Fruit fly (Drosophila melanogaster) Kc167 (cell line): Measurements from ENCODE around the gene mnd.

Experiments used
- Myc ChIP-seq: fragments of >200 bp; optimal IDR thresholded peaks from 2 replicates; lab custom pipeline; 2017; ENCODE audit warnings: missing external identifiers
- Sin3A ChIP-seq: fragments of >200 bp; optimal IDR thresholded peaks from 2 replicates; lab custom pipeline; 2018; ENCODE audit warnings: missing external identifiers
- h ChIP-seq: fragments of >200 bp; optimal IDR thresholded peaks from 3 replicates; lab custom pipeline; 2018; ENCODE audit warnings: missing external identifiers
- insv ChIP-seq: fragments of >200 bp; optimal IDR thresholded peaks from 3 replicates; lab custom pipeline; 2018; ENCODE audit warnings: missing external identifiers
- psq ChIP-seq: fragments of >200 bp; optimal IDR thresholded peaks from 2 replicates; lab custom pipeline; 2017; ENCODE audit warnings: missing external identifiers
- ttk ChIP-seq: sonication (Bioruptor generic); optimal IDR thresholded peaks from 2 replicates; lab custom pipeline; 2017; ENCODE audit warnings: missing external identifiers

mnd gene

DNA sequence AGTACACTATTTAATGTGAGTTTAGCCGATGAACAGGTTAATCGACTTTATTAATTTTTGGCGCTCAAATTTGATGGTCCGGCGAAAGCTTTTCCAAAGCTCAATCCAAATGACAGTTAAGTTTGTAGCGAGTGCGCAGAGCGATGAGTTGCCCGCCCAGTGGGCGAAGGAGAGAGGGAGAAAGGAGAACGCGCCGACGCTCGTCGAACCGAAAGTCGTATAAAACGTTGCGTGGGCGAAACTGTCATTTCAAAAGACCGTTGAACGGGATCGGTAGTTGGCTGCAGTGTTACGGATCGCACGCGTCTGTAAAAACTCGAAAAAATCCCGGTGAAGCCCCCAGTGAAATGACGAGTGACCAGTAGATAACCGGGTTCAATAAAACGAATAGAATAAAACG lies 7.1 kb downstream of the mnd start, which contains the start of gene Zip71B:
Gene Zip71B, plus strand, starts transcription at position 265 of the 400 bp plus-strand sequence.
- no peak for TF ChIP-seq psq
- no peak for TF ChIP-seq h (lab: Kevin White, UChicago)

DNA sequence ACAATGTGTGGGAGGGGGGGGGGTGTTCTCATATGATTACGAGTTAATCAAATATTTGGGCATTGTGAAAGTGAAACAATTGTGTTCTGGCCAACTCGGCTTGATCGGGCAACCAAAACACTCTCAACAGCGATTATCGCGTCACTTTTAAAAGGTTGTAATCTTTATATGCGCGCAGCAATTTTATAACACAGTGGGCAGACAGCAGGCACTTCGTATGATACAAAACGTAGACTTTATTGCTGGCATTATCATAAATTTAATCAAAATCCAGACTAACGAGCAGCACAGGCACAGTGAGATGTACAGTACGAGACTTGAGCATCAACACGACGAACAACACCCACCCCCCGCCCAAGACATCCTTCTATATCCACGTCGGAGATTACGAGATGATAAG lies 7.9 kb downstream of the mnd start:
- TF ChIP-seq psq (no peak), Myc (lab: Kevin White, UChicago) (no peak), insv (lab: Kevin White, UChicago) (no peak), Sin3A (lab: Kevin White, UChicago) (no peak), h (lab: Kevin White, UChicago) (no peak), ttk (lab: Kevin White, UChicago) (no peak)

DNA sequence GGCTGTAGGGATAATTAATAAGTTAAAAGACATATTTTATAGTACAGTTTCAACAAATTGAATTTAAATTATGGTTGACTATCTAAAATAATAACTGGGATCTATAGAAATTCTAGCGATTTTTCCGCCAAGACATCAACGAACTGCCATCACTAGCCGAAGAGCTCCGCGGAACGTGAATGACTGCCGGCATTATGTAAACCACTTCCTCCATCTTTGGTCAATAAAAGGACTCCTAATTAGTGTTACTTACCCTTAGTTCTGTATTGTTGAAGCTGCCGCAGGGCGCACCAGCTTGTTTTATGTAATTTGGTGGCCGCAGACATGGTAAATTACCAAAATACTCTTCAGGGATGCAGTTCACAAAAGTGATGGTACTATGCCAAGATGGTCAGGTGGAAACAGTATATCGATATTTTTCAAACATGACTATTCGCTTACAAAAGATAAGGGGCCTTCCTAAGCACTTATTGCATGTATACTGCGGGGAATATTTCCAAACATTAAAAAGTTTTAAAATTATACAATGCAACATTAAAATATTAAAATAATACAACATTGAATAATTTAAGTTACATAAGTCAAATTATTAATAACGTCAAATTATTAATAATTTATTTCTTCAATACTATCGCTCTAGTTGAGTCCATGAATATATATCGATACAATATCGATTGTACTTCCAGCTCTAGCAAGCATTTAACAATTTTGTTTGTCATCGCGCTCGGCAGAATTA lies 14.6 kb downstream of the mnd start, which contains the start of the genes mRpL39 and Prosbeta2:
Gene mRpL39, minus strand, starts transcription at position 383 of the 736 bp plus-strand sequence.
Gene Prosbeta2, plus strand, starts transcription at position 668 of the 736 bp plus-strand sequence.
- TF ChIP-seq psq (no peak), ttk (lab: Kevin White, UChicago) (no peak), h (lab: Kevin White, UChicago) (no peak), Sin3A (lab: Kevin White, UChicago) (no peak), Myc (lab: Kevin White, UChicago) (no peak), insv (lab: Kevin White, UChicago) (no peak)

DNA sequence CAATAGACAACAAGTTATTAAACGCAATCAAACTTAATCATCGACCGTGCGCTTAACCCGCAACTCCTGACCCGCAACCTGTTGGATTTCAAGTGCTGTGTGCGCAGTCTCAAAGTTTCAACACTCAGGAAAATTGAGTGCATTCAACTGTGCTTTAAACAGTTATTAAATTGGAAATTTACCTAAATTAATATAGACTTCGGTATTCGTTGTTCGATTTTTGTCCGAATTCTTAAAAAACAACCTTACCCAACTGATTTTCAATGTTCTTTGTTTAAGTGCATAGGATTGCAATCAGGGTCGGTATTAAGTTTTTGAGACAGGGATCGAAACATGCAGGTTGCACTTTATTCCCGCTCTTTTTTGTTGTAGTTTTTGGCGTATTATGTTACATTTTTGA lies 20.2 kb downstream of the mnd start:
- TF ChIP-seq ttk (lab: Kevin White, UChicago), result no peak
- TF ChIP-seq h (lab: Kevin White, UChicago), result no peak
- no peak for TF ChIP-seq psq
- no peak for TF ChIP-seq Myc (lab: Kevin White, UChicago)
- TF ChIP-seq insv (lab: Kevin White, UChicago), result no peak
- TF ChIP-seq Sin3A (lab: Kevin White, UChicago), result no peak

DNA sequence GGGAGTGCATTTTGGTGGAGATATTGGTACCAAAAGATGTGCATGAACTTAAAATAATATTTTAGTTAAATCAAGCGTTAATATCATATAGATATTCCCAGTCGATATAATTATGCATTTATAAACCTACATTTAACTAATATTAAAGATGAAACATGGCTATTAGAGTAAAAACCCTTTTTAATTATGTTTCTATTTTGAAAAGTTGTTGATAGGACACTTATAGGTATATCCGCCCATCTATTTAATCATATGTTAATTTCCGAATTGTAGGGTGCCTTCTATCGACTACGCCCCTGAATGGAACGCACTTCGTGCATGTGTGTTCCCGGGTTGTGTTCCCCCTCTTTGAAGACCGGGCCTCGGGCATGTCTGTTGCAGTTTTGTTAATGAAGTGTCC lies 20.9 kb downstream of the mnd start:
- TF ChIP-seq ttk (lab: Kevin White, UChicago) (no peak), h (lab: Kevin White, UChicago) (no peak), Myc (lab: Kevin White, UChicago) (no peak), insv (lab: Kevin White, UChicago) (no peak), psq (no peak), Sin3A (lab: Kevin White, UChicago) (no peak)

DNA sequence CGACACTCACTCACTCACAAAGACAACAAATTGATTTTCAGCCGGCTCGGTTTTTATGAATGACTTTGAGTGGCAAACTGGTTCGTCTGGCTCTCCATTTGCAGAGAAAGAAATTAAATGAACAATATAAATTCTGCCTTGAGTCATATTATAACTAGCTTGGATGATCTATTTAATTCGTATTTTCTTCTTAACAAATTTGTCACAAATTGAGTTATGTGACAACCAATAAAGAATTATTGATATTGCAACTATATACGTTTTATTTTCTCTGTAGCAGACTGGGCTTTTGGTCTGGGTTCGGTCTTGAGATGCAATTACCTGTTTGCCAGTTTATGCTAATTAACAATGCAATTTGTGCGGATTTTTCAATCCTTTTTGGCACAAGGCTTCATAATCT lies 21.9 kb downstream of the mnd start:
- TF ChIP-seq insv (lab: Kevin White, UChicago) (no peak), Myc (lab: Kevin White, UChicago) (no peak), psq (no peak), h (lab: Kevin White, UChicago) (no peak)

DNA sequence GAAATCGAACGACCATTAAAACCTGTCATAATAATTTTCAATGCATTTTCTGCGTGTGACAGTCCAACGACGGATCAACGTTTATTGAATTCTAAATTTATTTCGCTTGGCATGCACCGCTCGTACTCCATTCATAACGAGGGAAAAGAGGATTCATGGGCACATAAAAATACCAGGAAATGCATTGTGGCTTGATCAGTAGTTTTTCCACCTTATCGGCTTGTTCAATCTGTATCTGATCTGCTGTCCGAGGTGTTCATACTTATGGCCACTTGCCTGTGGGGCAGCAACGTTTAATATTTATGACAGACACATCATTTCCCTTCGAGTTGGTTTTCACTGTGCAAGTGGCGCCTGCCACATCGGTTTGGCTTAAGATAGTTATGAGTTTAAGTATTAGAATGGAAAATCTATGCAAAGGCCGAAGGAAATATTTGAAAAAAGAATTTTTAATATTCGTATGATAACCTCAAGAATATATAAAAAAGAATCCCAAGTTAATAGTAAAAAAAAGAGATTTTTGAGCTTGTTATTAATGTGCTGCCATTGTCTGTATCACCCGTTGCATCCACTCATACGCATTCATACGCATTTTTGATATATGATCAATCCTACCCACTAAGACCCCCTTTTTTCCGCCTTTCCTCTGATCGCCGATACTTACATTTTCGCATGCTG lies 22.5 kb downstream of the mnd start:
- TF ChIP-seq insv (lab: Kevin White, UChicago) (no peak), Sin3A (lab: Kevin White, UChicago) (no peak), ttk (lab: Kevin White, UChicago) (no peak), Myc (lab: Kevin White, UChicago) (no peak), h (lab: Kevin White, UChicago) (no peak), psq (no peak)

DNA sequence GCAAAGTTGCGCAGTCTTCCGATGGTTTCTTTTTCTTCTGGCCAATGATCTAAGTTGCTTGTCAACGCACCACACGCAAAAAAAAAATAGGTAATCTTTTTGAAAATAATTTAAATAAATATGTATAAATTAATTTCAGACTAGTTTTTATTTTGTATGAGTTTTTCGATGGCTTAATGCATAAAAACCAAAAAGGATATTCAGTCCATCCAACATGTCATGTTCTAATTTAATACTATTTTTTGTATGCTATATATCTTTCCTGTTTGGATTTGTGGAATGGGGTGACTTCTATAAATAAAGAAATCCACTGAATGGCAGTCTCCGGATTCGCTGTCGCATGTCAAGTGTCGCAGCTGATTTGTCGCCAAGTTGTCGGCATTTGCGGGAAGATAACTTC lies 24.8 kb downstream of the mnd start:
- TF ChIP-seq ttk (lab: Kevin White, UChicago) (no peak), psq (no peak), Sin3A (lab: Kevin White, UChicago) (no peak)

DNA sequence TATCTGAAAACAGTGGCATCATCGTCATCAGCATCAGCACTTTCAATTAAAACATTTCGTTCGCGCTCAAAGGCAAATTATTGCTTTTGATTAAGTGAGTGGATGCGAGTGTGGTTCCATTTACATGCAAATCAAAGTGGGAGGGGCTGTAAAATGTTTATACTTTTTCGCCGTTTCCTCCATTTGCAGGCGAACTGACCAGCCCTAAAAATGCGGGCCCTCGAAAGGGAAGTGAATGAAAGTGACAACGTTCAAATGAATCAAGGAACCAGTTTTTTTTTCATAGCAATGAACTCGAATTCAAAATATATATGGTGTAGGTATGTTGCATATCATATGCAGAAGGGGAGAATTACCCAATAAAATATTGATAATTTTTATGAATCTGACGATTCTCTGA lies 25.7 kb downstream of the mnd start:
- TF ChIP-seq insv (lab: Kevin White, UChicago), result no peak

DNA sequence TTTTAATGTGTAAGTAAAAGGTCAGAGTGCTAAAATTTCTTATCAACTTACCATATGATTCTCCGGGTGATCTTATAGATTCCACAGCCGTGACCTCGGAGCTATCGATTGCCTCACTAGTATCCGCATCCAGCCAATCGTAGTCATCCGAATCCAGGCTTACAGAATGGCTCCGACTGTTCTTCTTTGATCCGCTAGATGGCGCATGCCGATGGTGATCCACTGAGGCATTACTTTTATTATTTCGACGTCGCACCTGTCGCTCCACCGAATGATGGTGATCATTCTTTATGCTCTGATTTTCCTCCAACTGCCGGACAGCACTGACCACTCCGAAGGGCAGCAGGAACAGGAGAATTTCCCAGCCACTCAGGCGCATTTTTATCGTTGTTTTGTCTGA lies 26.2 kb downstream of the mnd start:
- TF ChIP-seq Myc (lab: Kevin White, UChicago), result no peak
- TF ChIP-seq Sin3A (lab: Kevin White, UChicago), result no peak
- TF ChIP-seq h (lab: Kevin White, UChicago), result no peak
- no peak for TF ChIP-seq psq
- TF ChIP-seq ttk (lab: Kevin White, UChicago), result no peak
- no peak for TF ChIP-seq insv (lab: Kevin White, UChicago)

DNA sequence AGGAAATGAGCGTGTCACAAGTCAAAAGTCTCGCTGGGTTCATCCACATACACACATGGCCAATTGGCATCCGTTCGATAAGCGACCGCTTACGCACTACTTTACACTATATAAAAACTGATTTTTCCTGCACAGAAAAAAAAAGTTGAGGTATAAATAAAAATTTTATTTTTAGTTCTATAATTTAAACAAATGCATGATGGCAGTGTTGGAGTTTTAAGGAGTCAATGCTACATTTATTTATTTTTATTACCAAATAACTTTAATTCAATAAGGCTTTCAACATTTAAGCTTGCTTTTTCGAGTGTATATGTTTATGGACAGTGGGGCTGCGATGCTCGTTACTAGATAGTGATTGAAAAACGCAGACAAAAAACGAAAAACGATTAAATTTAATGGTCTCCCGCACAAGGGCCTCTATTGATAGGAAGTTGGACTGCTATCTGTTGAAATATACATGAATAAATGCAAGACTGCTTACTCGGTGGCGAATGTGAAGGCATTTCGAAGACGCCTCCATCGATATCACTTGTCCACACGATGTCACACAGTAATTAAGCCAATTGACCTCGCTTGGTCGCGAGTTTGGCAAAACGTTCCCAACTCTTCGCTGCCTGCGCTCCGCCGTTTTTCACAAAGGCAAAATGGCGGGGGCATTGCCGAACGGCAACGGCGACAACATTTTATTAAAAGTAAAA lies 26.9 kb downstream of the mnd start:
- no peak for TF ChIP-seq insv (lab: Kevin White, UChicago)
- no peak for TF ChIP-seq Myc (lab: Kevin White, UChicago)
- no peak for TF ChIP-seq psq

DNA sequence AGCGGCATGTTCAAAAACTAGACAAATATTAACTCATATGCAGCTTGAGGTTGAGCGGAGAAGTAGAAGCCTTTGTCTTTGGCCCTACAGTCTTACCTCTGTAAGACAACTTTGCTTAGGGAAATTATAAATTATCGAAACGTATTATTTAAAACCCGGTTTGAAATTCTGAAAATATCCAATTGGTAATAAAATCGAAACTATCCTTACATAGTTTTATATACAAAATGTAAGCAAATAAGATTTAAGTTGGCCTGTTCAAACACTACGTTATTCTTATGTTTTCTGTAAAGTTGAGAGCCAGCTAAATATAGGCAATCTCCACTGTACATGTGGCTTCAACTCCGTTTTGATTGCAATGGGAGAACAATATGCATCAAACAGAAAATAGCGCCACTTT lies 28.4 kb downstream of the mnd start:
- TF ChIP-seq psq, result no peak
- no peak for TF ChIP-seq Sin3A (lab: Kevin White, UChicago)
- no peak for TF ChIP-seq ttk (lab: Kevin White, UChicago)
- no peak for TF ChIP-seq h (lab: Kevin White, UChicago)
